Worm (Caenorhabditis elegans): ENCODE results near the gene Y44A6D.5.

DNA sequence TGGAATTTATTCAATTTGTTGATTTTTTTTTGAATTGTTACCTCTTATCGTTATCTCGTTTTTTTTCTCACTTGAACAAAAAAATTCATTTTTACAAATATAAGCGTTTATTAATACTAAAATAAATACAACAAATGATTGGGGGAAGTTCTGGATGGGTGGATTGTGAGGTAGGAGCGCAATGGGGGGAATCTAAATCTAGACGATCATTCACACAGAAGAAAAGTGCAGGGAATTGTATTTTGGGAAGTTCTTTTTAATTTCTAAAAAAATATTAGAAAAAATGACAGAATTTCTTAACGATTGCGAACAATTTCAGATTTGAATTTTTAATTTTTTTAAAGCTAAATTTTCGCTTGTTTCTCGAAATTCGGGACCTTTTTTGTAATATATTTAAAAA, 38.7 kb upstream of the Y44A6D.5 start:
- no peak for TF ChIP-seq nhr-11 (tag; optimal IDR thresholded peaks at IDR 0.05)
- no peak for TF ChIP-seq elt-1 (tag; optimal IDR thresholded peaks at IDR 0.05)
- no peak for TF ChIP-seq elt-3 (tag; optimal IDR thresholded peaks at IDR 0.05)
- no peak for TF ChIP-seq nhr-77 (tag; optimal IDR thresholded peaks at IDR 0.05)
- TF ChIP-seq lin-39 (tag; optimal IDR thresholded peaks at IDR 0.05), result no peak
- TF ChIP-seq ZK546.5 (tag; optimal IDR thresholded peaks at IDR 0.05), result no peak
- TF ChIP-seq ztf-4 (tag; optimal IDR thresholded peaks at IDR 0.05), result no peak
- TF ChIP-seq ceh-9 (tag; optimal IDR thresholded peaks at IDR 0.05), result no peak
- TF ChIP-seq egl-5 (tag; optimal IDR thresholded peaks at IDR 0.05), result no peak
- TF ChIP-seq pha-4 (tag; optimal IDR thresholded peaks at IDR 0.05), result no peak
- no peak for TF ChIP-seq mdl-1 (tag; optimal IDR thresholded peaks at IDR 0.05)
- no peak for TF ChIP-seq unc-39 (tag; optimal IDR thresholded peaks at IDR 0.05)
- TF ChIP-seq R02D3.7 (tag; optimal IDR thresholded peaks at IDR 0.05), result no peak
- TF ChIP-seq nhr-237 (tag; optimal IDR thresholded peaks at IDR 0.05), result no peak
